Worm (Caenorhabditis elegans): ENCODE measurements around the gene ZK353.10.

Gene ZK353.10

ce11 chrIII:8410747-8411146 lies 16.5 kb upstream of the ZK353.10 start:
- TF ChIP-seq elt-1 (tag; optimal IDR thresholded peaks at IDR 0.05) (no peak), C34F6.9 (tag; optimal IDR thresholded peaks at IDR 0.05) (no peak), nhr-237 (tag; optimal IDR thresholded peaks at IDR 0.05) (no peak), dmd-4 (tag; optimal IDR thresholded peaks at IDR 0.05) (no peak), ztf-4 (tag; optimal IDR thresholded peaks at IDR 0.05) (no peak), ztf-1 (GFP tag; conservative IDR thresholded peaks at IDR 0.05) (no peak), ceh-16 (tag; optimal IDR thresholded peaks at IDR 0.05) (no peak), nhr-23 (tag; optimal IDR thresholded peaks at IDR 0.05) (no peak), nhr-12 (tag; optimal IDR thresholded peaks at IDR 0.05) (no peak), mab-5 (tag; optimal IDR thresholded peaks at IDR 0.05) (no peak), egl-27 (tag; optimal IDR thresholded peaks at IDR 0.05) (no peak), nhr-10 (tag; optimal IDR thresholded peaks at IDR 0.05) (no peak)

ce11 chrIII:8409166-8409565 lies 14.9 kb upstream of the ZK353.10 start, which contains the start of gene ZK353.9:
Gene ZK353.9, plus strand, starts transcription at chrIII:8409496.
- TF ChIP-seq nhr-6 (tag; optimal IDR thresholded peaks at IDR 0.05) (no peak), lin-39 (tag; optimal IDR thresholded peaks at IDR 0.05) (no peak)

ce11 chrIII:8405449-8405962 lies 11.3 kb upstream of the ZK353.10 start, which contains the start of the genes ubxn-4 and cyy-1:
Gene ubxn-4, minus strand, starts transcription at chrIII:8405562.
Gene cyy-1, plus strand, starts transcription at chrIII:8405874.
- TF ChIP-seq elt-1 (tag; optimal IDR thresholded peaks at IDR 0.05) = no peak
- TF ChIP-seq unc-55 (GFP tag; optimal IDR thresholded peaks at IDR 0.05) = peak; percentile 38
- TF ChIP-seq nhr-23 (tag; optimal IDR thresholded peaks at IDR 0.05) = no peak
- no peak for TF ChIP-seq blmp-1 (tag; optimal IDR thresholded peaks at IDR 0.05; ENCODE audit: insufficient read depth)
- TF ChIP-seq lsy-2 (tag; optimal IDR thresholded peaks at IDR 0.05) = peak in 1 of 2 experiments; percentile 11

ce11 chrIII:8403507-8403906 lies 9.3 kb upstream of the ZK353.10 start, which contains the start of gene cutc-1:
Gene cutc-1, minus strand, starts transcription at chrIII:8403607.
- TF ChIP-seq lin-13 (GFP tag; optimal IDR thresholded peaks at IDR 0.05) (no peak), nhr-129 (tag; optimal IDR thresholded peaks at IDR 0.05) (no peak), lin-39 (tag; optimal IDR thresholded peaks at IDR 0.05) (no peak), ztf-11 (tag; optimal IDR thresholded peaks at IDR 0.05) (no peak), peb-1 (tag; optimal IDR thresholded peaks at IDR 0.05) (no peak), mab-5 (tag; optimal IDR thresholded peaks at IDR 0.05) (no peak), skn-1 (tag; optimal IDR thresholded peaks at IDR 0.05) (no peak)

- TF ChIP-seq unc-55 (GFP tag; optimal IDR thresholded peaks at IDR 0.05) (no peak), unc-39 (tag; optimal IDR thresholded peaks at IDR 0.05) (no peak), aly-2 (tag; optimal IDR thresholded peaks at IDR 0.05) (no peak), peb-1 (tag; optimal IDR thresholded peaks at IDR 0.05) (no peak), sma-9 (GFP tag; optimal IDR thresholded peaks at IDR 0.05) (no peak), sma-9 (tag; optimal IDR thresholded peaks at IDR 0.05) (no peak), nhr-10 (tag; optimal IDR thresholded peaks at IDR 0.05) (no peak), sma-3 (GFP tag; optimal IDR thresholded peaks at IDR 0.05) (no peak), skn-1 (tag; optimal IDR thresholded peaks at IDR 0.05) (no peak), mdl-1 (tag; optimal IDR thresholded peaks at IDR 0.05) (no peak), nhr-6 (tag; optimal IDR thresholded peaks at IDR 0.05) (no peak), nhr-237 (tag; optimal IDR thresholded peaks at IDR 0.05) (no peak), lin-13 (GFP tag; optimal IDR thresholded peaks at IDR 0.05) (no peak)
These were observed 8.4 kb upstream of the ZK353.10 start for ce11 chrIII:8402633-8403032.

ce11 chrIII:8401887-8402286 lies 7.7 kb upstream of the ZK353.10 start, which contains the start of gene lap-1:
Gene lap-1, minus strand, starts transcription at chrIII:8401928.
- no peak for TF ChIP-seq mab-5 (tag; optimal IDR thresholded peaks at IDR 0.05)
- peak; percentile 63 for TF ChIP-seq fos-1 (tag; optimal IDR thresholded peaks at IDR 0.05)
- no peak for TF ChIP-seq nhr-21 (tag; optimal IDR thresholded peaks at IDR 0.05)
- TF ChIP-seq skn-1 (tag; optimal IDR thresholded peaks at IDR 0.05) = peak; percentile 40

- no peak for TF ChIP-seq mbf-1 (tag; optimal IDR thresholded peaks at IDR 0.05)
- TF ChIP-seq sma-3 (GFP tag; optimal IDR thresholded peaks at IDR 0.05) = no peak
- peak; percentile 94 for TF ChIP-seq sma-9 (GFP tag; optimal IDR thresholded peaks at IDR 0.05)
- no peak for TF ChIP-seq sma-9 (tag; optimal IDR thresholded peaks at IDR 0.05)
- no peak for TF ChIP-seq lsy-2 (tag; optimal IDR thresholded peaks at IDR 0.05)
- no peak for TF ChIP-seq lin-13 (GFP tag; optimal IDR thresholded peaks at IDR 0.05)
- no peak for TF ChIP-seq sem-4 (tag; optimal IDR thresholded peaks at IDR 0.05)
- peak; percentile 90 for TF ChIP-seq fos-1 (tag; optimal IDR thresholded peaks at IDR 0.05)
- TF ChIP-seq crh-2 (tag; optimal IDR thresholded peaks at IDR 0.05) = peak; percentile 60
- peak; percentile 43 for TF ChIP-seq gmeb-1 (tag; optimal IDR thresholded peaks at IDR 0.05)
- TF ChIP-seq nhr-10 (tag; optimal IDR thresholded peaks at IDR 0.05) = no peak
- TF ChIP-seq mdl-1 (tag; optimal IDR thresholded peaks at IDR 0.05) = peak in 1 of 2 experiments; percentile 1
- peak; percentile 62 for TF ChIP-seq skn-1 (tag; optimal IDR thresholded peaks at IDR 0.05)
- peak; percentile 28 for TF ChIP-seq F13H6.1 (tag; optimal IDR thresholded peaks at IDR 0.05)
- TF ChIP-seq ZK546.5 (tag; optimal IDR thresholded peaks at IDR 0.05) = no peak
- TF ChIP-seq nhr-129 (tag; optimal IDR thresholded peaks at IDR 0.05) = peak; percentile 87
These were observed 6.3 kb upstream of the ZK353.10 start for ce11 chrIII:8400478-8400877.

Data from whole organism, L2 larva.